Worm (Caenorhabditis elegans) whole organism, dauer: ENCODE data around the gene D2023.3.

Experiments
- unc-62 ChIP-seq: sonication (generic microtip); optimal IDR thresholded peaks from 2 replicates; lab custom pipeline; 2017; ENCODE audit warnings: missing biosample characterization, missing genetic modification reagents, missing genetic modification characterization

The D2023.3 gene

ce11 chrV:11800486-11800885, 11.3 kb downstream of the D2023.3 start:
- no peak for TF ChIP-seq unc-62 (GFP tag; lab: Kevin White, UChicago)

- no peak for TF ChIP-seq unc-62 (GFP tag; lab: Kevin White, UChicago)
These were observed 12.5 kb downstream of the D2023.3 start for ce11 chrV:11799252-11799822.

- no peak for TF ChIP-seq unc-62 (GFP tag; lab: Kevin White, UChicago)
These were observed 13.5 kb downstream of the D2023.3 start for ce11 chrV:11798320-11798719.

ce11 chrV:11797272-11797855, 14.5 kb downstream of the D2023.3 start:
- no peak for TF ChIP-seq unc-62 (GFP tag; lab: Kevin White, UChicago)

- no peak for TF ChIP-seq unc-62 (GFP tag; lab: Kevin White, UChicago)
These were observed 15.5 kb downstream of the D2023.3 start for ce11 chrV:11796343-11796742.

ce11 chrV:11795352-11795751, 16.5 kb downstream of the D2023.3 start:
- no peak for TF ChIP-seq unc-62 (GFP tag; lab: Kevin White, UChicago)

ce11 chrV:11794172-11794571, 17.6 kb downstream of the D2023.3 start:
- TF ChIP-seq unc-62 (GFP tag; lab: Kevin White, UChicago), result no peak

- TF ChIP-seq unc-62 (GFP tag; lab: Kevin White, UChicago), result no peak
These were observed 22.3 kb downstream of the D2023.3 start, which contains the start of gene D2023.1 for ce11 chrV:11789474-11789873. D2023.1 (plus strand) TSS chrV:11789550.

- TF ChIP-seq unc-62 (GFP tag; lab: Kevin White, UChicago), result no peak
These were observed 24.0 kb downstream of the D2023.3 start, which contains the start of gene F55A11.8 for ce11 chrV:11787742-11788238. F55A11.8 (plus strand) TSS chrV:11788188.

ce11 chrV:11787258-11787657, 24.6 kb downstream of the D2023.3 start, which contains the start of gene F55A11.7:
F55A11.7 (minus strand) TSS chrV:11787443.
- no peak for TF ChIP-seq unc-62 (GFP tag; lab: Kevin White, UChicago)

- TF ChIP-seq unc-62 (GFP tag; lab: Kevin White, UChicago), result no peak
These were observed 28.9 kb downstream of the D2023.3 start, which contains the start of gene F55A11.11 for ce11 chrV:11782809-11783440. F55A11.11 (plus strand) TSS chrV:11783149.

- no peak for TF ChIP-seq unc-62 (GFP tag; lab: Kevin White, UChicago)
These were observed 32.0 kb downstream of the D2023.3 start for ce11 chrV:11779810-11780209.

- no peak for TF ChIP-seq unc-62 (GFP tag; lab: Kevin White, UChicago)
These were observed 32.5 kb downstream of the D2023.3 start for ce11 chrV:11779310-11779709.

ce11 chrV:11777846-11778245, 34.0 kb downstream of the D2023.3 start:
- TF ChIP-seq unc-62 (GFP tag; lab: Kevin White, UChicago), result no peak

- TF ChIP-seq unc-62 (GFP tag; lab: Kevin White, UChicago), result no peak
These were observed 35.3 kb downstream of the D2023.3 start, which contains the start of gene F55A11.6 for ce11 chrV:11776538-11776937. F55A11.6 (plus strand) TSS chrV:11776838.

ce11 chrV:11773934-11774333, 37.9 kb downstream of the D2023.3 start:
- TF ChIP-seq unc-62 (GFP tag; lab: Kevin White, UChicago), result no peak
